Worm (Caenorhabditis elegans): Measurements from ENCODE around the gene irld-34.

The irld-34 gene

DNA sequence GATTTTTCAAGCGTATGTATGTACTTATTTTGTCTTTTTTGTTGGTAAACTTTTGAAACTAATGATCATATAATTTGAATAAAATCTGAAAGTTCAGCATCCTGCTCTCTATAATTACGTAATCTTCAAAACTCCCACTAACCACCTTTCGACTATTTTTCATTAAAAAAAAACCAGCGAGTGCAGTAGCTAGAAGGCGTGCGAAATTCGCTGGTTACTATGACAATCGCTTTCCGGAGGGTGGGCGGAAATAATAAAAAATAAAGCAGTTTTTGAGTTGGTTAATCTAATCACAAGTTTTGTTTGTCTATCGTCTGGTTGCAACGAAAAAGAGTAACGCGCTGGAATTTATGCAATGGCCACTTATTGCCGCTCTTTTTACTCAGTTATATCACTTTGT lies at the start of gene irld-34:
Gene irld-34 (plus strand): TSS at position 301 of the 400 bp plus-strand sequence.
- TF ChIP-seq mep-1 (tag; optimal IDR thresholded peaks at IDR 0.05) (no peak), zip-8 (tag; optimal IDR thresholded peaks at IDR 0.05) (peak; percentile 24)

DNA sequence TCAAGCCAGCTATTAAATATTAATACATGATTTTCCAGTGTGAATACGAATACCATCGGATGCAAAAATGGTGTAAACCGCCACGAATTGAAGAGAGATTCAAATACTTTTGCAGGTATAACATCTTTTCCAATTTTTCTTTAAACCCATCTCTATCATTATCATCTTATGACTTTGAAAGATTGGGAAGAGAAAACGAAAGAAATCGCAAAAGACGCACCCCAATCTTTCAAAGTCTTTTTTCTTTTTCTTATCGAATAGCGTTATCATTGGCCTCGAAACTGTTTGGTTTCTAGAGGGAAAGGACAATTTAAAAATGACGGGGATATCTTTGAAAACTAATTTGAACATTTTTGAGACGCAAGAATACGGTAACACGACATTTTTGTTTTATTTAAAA lies 49.2 kb upstream of the irld-34 start:
- TF ChIP-seq ces-1 (GFP tag; optimal IDR thresholded peaks at IDR 0.05) (no peak), unc-39 (tag; optimal IDR thresholded peaks at IDR 0.05) (no peak), snpc-4 (tag; optimal IDR thresholded peaks at IDR 0.05) (no peak), ham-2 (GFP tag; optimal IDR thresholded peaks at IDR 0.05) (no peak), mls-2 (tag; optimal IDR thresholded peaks at IDR 0.05) (no peak), unc-120 (tag; optimal IDR thresholded peaks at IDR 0.05; ENCODE audit: poor library complexity, severe bottlenecking) (no peak), unc-62 (GFP tag; optimal IDR thresholded peaks at IDR 0.05) (no peak), ztf-11 (tag; optimal IDR thresholded peaks at IDR 0.05) (no peak), nhr-237 (tag; optimal IDR thresholded peaks at IDR 0.05) (no peak), sem-2 (GFP tag; optimal IDR thresholded peaks at IDR 0.05) (no peak), pha-4 (tag; optimal IDR thresholded peaks at IDR 0.05) (no peak), mab-5 (tag; optimal IDR thresholded peaks at IDR 0.05) (no peak)

- TF ChIP-seq ceh-39 (tag; optimal IDR thresholded peaks at IDR 0.05): peak; percentile 28
- no peak for TF ChIP-seq unc-120 (tag; optimal IDR thresholded peaks at IDR 0.05; ENCODE audit: poor library complexity, severe bottlenecking)
- TF ChIP-seq nhr-28 (tag; optimal IDR thresholded peaks at IDR 0.05): no peak
Observed at ce11 chrIII:9109172-9109571, 45.7 kb upstream of the irld-34 start, which contains the start of gene cya-1. Gene cya-1 (minus strand): TSS chrIII:9109272.

DNA sequence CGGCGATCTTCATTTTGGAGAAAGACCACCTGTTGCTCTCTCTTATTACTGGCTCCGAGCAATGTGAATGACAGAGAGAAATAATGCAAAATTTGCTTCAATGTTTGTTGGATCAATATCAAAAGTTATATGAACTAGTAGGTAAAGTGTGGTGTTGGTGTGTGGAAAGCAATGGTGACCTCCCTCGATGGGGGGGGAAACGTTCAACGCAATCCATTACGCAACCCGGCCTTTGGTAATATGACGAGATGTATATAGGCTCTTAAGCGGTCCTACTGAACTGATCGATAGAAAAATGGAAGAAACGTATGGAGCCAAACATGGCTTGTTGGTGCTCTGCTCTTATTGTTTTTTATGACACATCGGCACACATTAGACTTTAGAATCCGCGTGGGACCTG lies 45.1 kb upstream of the irld-34 start:
- no peak for TF ChIP-seq sptf-1 (tag; optimal IDR thresholded peaks at IDR 0.05)
- no peak for TF ChIP-seq bed-3 (GFP tag; optimal IDR thresholded peaks at IDR 0.05)
- no peak for TF ChIP-seq mab-5 (tag; optimal IDR thresholded peaks at IDR 0.05)
- TF ChIP-seq ceh-43 (GFP tag; optimal IDR thresholded peaks at IDR 0.05): no peak
- no peak for TF ChIP-seq nhr-12 (tag; optimal IDR thresholded peaks at IDR 0.05)
- no peak for TF ChIP-seq M03D4.4 (tag; optimal IDR thresholded peaks at IDR 0.05)
- TF ChIP-seq hlh-1 (tag; optimal IDR thresholded peaks at IDR 0.05): peak; percentile 17
- TF ChIP-seq nhr-76 (tag; optimal IDR thresholded peaks at IDR 0.05): no peak
- no peak for TF ChIP-seq ceh-83 (GFP tag; optimal IDR thresholded peaks at IDR 0.05)
- peak; percentile 36 for TF ChIP-seq lin-32 (GFP tag; optimal IDR thresholded peaks at IDR 0.05)
- TF ChIP-seq nhr-237 (tag; optimal IDR thresholded peaks at IDR 0.05): no peak
- no peak for TF ChIP-seq sem-2 (GFP tag; optimal IDR thresholded peaks at IDR 0.05)
- no peak for TF ChIP-seq lsy-2 (tag; optimal IDR thresholded peaks at IDR 0.05)
- no peak for TF ChIP-seq unc-62 (GFP tag; optimal IDR thresholded peaks at IDR 0.05)
- TF ChIP-seq nhr-2 (tag; optimal IDR thresholded peaks at IDR 0.05): peak; percentile 63
- no peak for TF ChIP-seq ztf-11 (tag; optimal IDR thresholded peaks at IDR 0.05)
- TF ChIP-seq drap-1 (GFP tag; optimal IDR thresholded peaks at IDR 0.05): no peak
- TF ChIP-seq cnd-1 (tag; optimal IDR thresholded peaks at IDR 0.05): peak; percentile 37
- no peak for TF ChIP-seq elt-1 (tag; optimal IDR thresholded peaks at IDR 0.05; ENCODE audit: borderline replicate concordance, insufficient read depth)
- no peak for TF ChIP-seq tbx-8 (GFP tag; optimal IDR thresholded peaks at IDR 0.05)
- TF ChIP-seq snpc-4 (tag; optimal IDR thresholded peaks at IDR 0.05): no peak
- TF ChIP-seq lin-13 (tag; optimal IDR thresholded peaks at IDR 0.05): no peak
- TF ChIP-seq mep-1 (tag; optimal IDR thresholded peaks at IDR 0.05): no peak
- TF ChIP-seq ces-1 (GFP tag; optimal IDR thresholded peaks at IDR 0.05): no peak
- TF ChIP-seq mls-2 (tag; optimal IDR thresholded peaks at IDR 0.05): no peak
- no peak for TF ChIP-seq ham-2 (GFP tag; optimal IDR thresholded peaks at IDR 0.05)
- no peak for TF ChIP-seq elt-3 (tag; optimal IDR thresholded peaks at IDR 0.05)
- no peak for TF ChIP-seq unc-120 (tag; optimal IDR thresholded peaks at IDR 0.05; ENCODE audit: poor library complexity, severe bottlenecking)
- no peak for TF ChIP-seq pha-4 (tag; optimal IDR thresholded peaks at IDR 0.05)
- no peak for TF ChIP-seq unc-39 (tag; optimal IDR thresholded peaks at IDR 0.05)
- no peak for TF ChIP-seq ceh-39 (tag; optimal IDR thresholded peaks at IDR 0.05)
- no peak for TF ChIP-seq nhr-28 (tag; optimal IDR thresholded peaks at IDR 0.05)
- no peak for TF ChIP-seq flh-1 (GFP tag; optimal IDR thresholded peaks at IDR 0.05)
- peak; percentile 81 for TF ChIP-seq zip-8 (tag; optimal IDR thresholded peaks at IDR 0.05)
- no peak for TF ChIP-seq blmp-1 (tag; optimal IDR thresholded peaks at IDR 0.05)
